Worm (Caenorhabditis elegans) whole organism, late embryonic: ENCODE results near the gene srxa-1.

ENCODE experiments used
- C08G9.2 ChIP-seq: sonication (generic microtip); optimal IDR thresholded peaks from 2 replicates; lab custom pipeline; 2016; ENCODE audit warnings: mild to moderate bottlenecking, missing genetic modification characterization, moderate library complexity, missing compliant biosample characterization
- C38D4.7 ChIP-seq: fragments of 200-800 bp; sonication (Bioruptor generic); optimal IDR thresholded peaks from 2 replicates; lab custom pipeline; 2018; ENCODE audit warnings: mild to moderate bottlenecking, missing genetic modification characterization, moderate library complexity, missing compliant biosample characterization
- K02D7.2 ChIP-seq: sonication (generic microtip); optimal IDR thresholded peaks from 2 replicates; lab custom pipeline; 2017; ENCODE audit warnings: mild to moderate bottlenecking, missing genetic modification characterization, missing compliant biosample characterization
- K09A11.1 ChIP-seq: sonication (generic microtip); optimal IDR thresholded peaks from 2 replicates; lab custom pipeline; 2017; ENCODE audit warnings: antibody characterized with exemption, mild to moderate bottlenecking, missing genetic modification characterization, missing compliant biosample characterization; ENCODE audit not compliant: insufficient read depth
- ahr-1 ChIP-seq: sonication (generic microtip); optimal IDR thresholded peaks from 2 replicates; lab custom pipeline; 2016; ENCODE audit warnings: missing genetic modification characterization, missing compliant biosample characterization
- ceh-18 ChIP-seq: sonication (generic microtip); optimal IDR thresholded peaks from 2 replicates; lab custom pipeline; 2016; ENCODE audit warnings: missing genetic modification characterization, missing compliant biosample characterization
- ceh-2 ChIP-seq: sonication (generic microtip); optimal IDR thresholded peaks from 2 replicates; lab custom pipeline; 2016; ENCODE audit warnings: missing genotype, missing genetic modification characterization, missing compliant biosample characterization
- ceh-24 ChIP-seq: sonication (generic microtip); optimal IDR thresholded peaks from 2 replicates; lab custom pipeline; 2016; ENCODE audit warnings: mild to moderate bottlenecking, missing genetic modification characterization, missing compliant biosample characterization
- ceh-31 ChIP-seq: sonication (generic microtip); optimal IDR thresholded peaks from 2 replicates; lab custom pipeline; 2016; ENCODE audit warnings: missing genetic modification characterization, missing compliant biosample characterization
- ceh-34 ChIP-seq: sonication (generic microtip); optimal IDR thresholded peaks from 2 replicates; lab custom pipeline; 2016; ENCODE audit warnings: mild to moderate bottlenecking, missing genetic modification characterization, missing compliant biosample characterization
- ceh-45 ChIP-seq: fragments of 200-800 bp; sonication (Bioruptor generic); IDR thresholded peaks from 2 replicates; pipeline ENCODE4 v1.3.6; 2022; ENCODE audit warnings: missing genetic modification reagents, missing genetic modification characterization, missing compliant biosample characterization
- ceh-48 ChIP-seq: sonication (generic microtip); optimal IDR thresholded peaks from 2 replicates; lab custom pipeline; 2016; ENCODE audit warnings: missing genetic modification characterization, inconsistent platforms, missing compliant biosample characterization
- ceh-9 ChIP-seq: sonication (generic microtip); optimal IDR thresholded peaks from 2 replicates; lab custom pipeline; 2016; ENCODE audit warnings: mild to moderate bottlenecking, missing genetic modification characterization, inconsistent platforms, missing compliant biosample characterization
- che-1 ChIP-seq: sonication (generic microtip); optimal IDR thresholded peaks from 2 replicates; lab custom pipeline; 2016; ENCODE audit warnings: mild to moderate bottlenecking, missing genetic modification characterization, missing compliant biosample characterization
- dmd-4 ChIP-seq: sonication (generic microtip); optimal IDR thresholded peaks from 2 replicates; lab custom pipeline; 2016; ENCODE audit warnings: borderline replicate concordance, missing genetic modification characterization, missing compliant biosample characterization
- elt-2 ChIP-seq: sonication (generic microtip); optimal IDR thresholded peaks from 2 replicates; lab custom pipeline; 2016; ENCODE audit warnings: missing genetic modification reagents, missing genetic modification characterization, missing compliant biosample characterization
- eyg-1 ChIP-seq: sonication (generic microtip); optimal IDR thresholded peaks from 2 replicates; lab custom pipeline; 2016; ENCODE audit warnings: missing genotype, missing genetic modification characterization, missing compliant biosample characterization
- hlh-13 ChIP-seq: fragments of 200-800 bp; sonication (Bioruptor generic); optimal IDR thresholded peaks from 2 replicates; lab custom pipeline; 2018; ENCODE audit warnings: mild to moderate bottlenecking, missing genetic modification characterization, missing compliant biosample characterization
- hlh-6 ChIP-seq: sonication (generic microtip); optimal IDR thresholded peaks from 2 replicates; lab custom pipeline; 2016; ENCODE audit warnings: missing genotype, missing genetic modification characterization, missing compliant biosample characterization
- hlh-8 ChIP-seq: sonication (generic microtip); optimal IDR thresholded peaks from 2 replicates; lab custom pipeline; 2016; ENCODE audit warnings: missing genotype, missing genetic modification characterization, missing compliant biosample characterization
- lim-6 ChIP-seq: sonication (generic microtip); optimal IDR thresholded peaks from 2 replicates; lab custom pipeline; 2016; ENCODE audit warnings: missing genetic modification characterization, missing compliant biosample characterization
- mec-3 ChIP-seq: sonication (generic microtip); optimal IDR thresholded peaks from 2 replicates; lab custom pipeline; 2016; ENCODE audit warnings: borderline replicate concordance, missing genetic modification characterization, missing compliant biosample characterization
- nfya-1 ChIP-seq: sonication (generic microtip); optimal IDR thresholded peaks from 2 replicates; lab custom pipeline; 2017; ENCODE audit warnings: missing genetic modification characterization, mild to moderate bottlenecking, missing compliant biosample characterization, antibody characterized with exemption, moderate library complexity
- nhr-11 ChIP-seq: fragments of 150-350 bp; optimal IDR thresholded peaks from 2 replicates; lab custom pipeline; 2014; ENCODE audit warnings: missing biosample characterization, missing genetic modification characterization
- odd-2 ChIP-seq: sonication (generic microtip); optimal IDR thresholded peaks from 2 replicates; lab custom pipeline; 2017; ENCODE audit warnings: antibody characterized with exemption, mild to moderate bottlenecking, missing genetic modification characterization, missing compliant biosample characterization
- pqm-1 ChIP-seq: sonication (generic microtip); optimal IDR thresholded peaks from 2 replicates; lab custom pipeline; 2016; ENCODE audit warnings: missing genetic modification characterization, missing compliant biosample characterization
- pros-1 ChIP-seq: fragments of 150-350 bp; optimal IDR thresholded peaks from 2 replicates; lab custom pipeline; 2014; ENCODE audit warnings: missing biosample characterization, missing genetic modification reagents, missing genetic modification characterization
- ref-2 ChIP-seq: sonication (generic microtip); optimal IDR thresholded peaks from 2 replicates; lab custom pipeline; 2016; ENCODE audit warnings: missing genetic modification characterization, missing compliant biosample characterization
- rnt-1 ChIP-seq: sonication (generic microtip); optimal IDR thresholded peaks from 2 replicates; lab custom pipeline; 2016; ENCODE audit warnings: missing genetic modification characterization, missing compliant biosample characterization
- sox-2 ChIP-seq: fragments of 200-800 bp; sonication (Bioruptor generic); IDR thresholded peaks from 2 replicates; pipeline ENCODE4 v1.3.6; 2022; ENCODE audit warnings: missing genetic modification reagents, missing genetic modification characterization, missing compliant biosample characterization
- sox-4 ChIP-seq: sonication (generic microtip); optimal IDR thresholded peaks from 2 replicates; lab custom pipeline; 2017; ENCODE audit warnings: mild to moderate bottlenecking, missing genetic modification characterization, inconsistent platforms, missing compliant biosample characterization
- syd-9 ChIP-seq: sonication (generic microtip); optimal IDR thresholded peaks from 2 replicates; lab custom pipeline; 2016; ENCODE audit warnings: mild to moderate bottlenecking, missing genetic modification characterization, moderate library complexity, missing compliant biosample characterization
- tbx-2 ChIP-seq: sonication (generic microtip); optimal IDR thresholded peaks from 2 replicates; lab custom pipeline; 2016; ENCODE audit warnings: missing genetic modification characterization, missing compliant biosample characterization
- tbx-7 ChIP-seq: sonication (generic microtip); optimal IDR thresholded peaks from 2 replicates; lab custom pipeline; 2016; ENCODE audit warnings: missing genotype, missing genetic modification characterization, missing compliant biosample characterization
- ttx-3 ChIP-seq: sonication (generic microtip); optimal IDR thresholded peaks from 2 replicates; lab custom pipeline; 2016; ENCODE audit warnings: missing genetic modification reagents, missing genetic modification characterization, missing compliant biosample characterization
- unc-42 ChIP-seq: sonication (generic microtip); optimal IDR thresholded peaks from 2 replicates; lab custom pipeline; 2016; ENCODE audit warnings: missing genotype, missing genetic modification characterization, missing compliant biosample characterization
- unc-55 ChIP-seq: sonication (generic microtip); optimal IDR thresholded peaks from 2 replicates; lab custom pipeline; 2017; ENCODE audit warnings: missing biosample characterization, missing genetic modification reagents, missing genetic modification characterization
- unc-86 ChIP-seq: sonication (generic microtip); optimal IDR thresholded peaks from 2 replicates; lab custom pipeline; 2016; ENCODE audit warnings: missing genetic modification characterization, missing compliant biosample characterization

The srxa-1 gene

ce11 chrV:20781346-20781952 lies 49.6 kb downstream of the srxa-1 start:
- no peak for TF ChIP-seq ttx-3 (tag; lab: Kevin White, UChicago)
- no peak for TF ChIP-seq hlh-13 (GFP tag; lab: Kevin White, UChicago)
- TF ChIP-seq eyg-1 (tag; lab: Kevin White, UChicago) = no peak
- TF ChIP-seq sox-2 = no peak
- TF ChIP-seq lim-6 (tag; lab: Kevin White, UChicago) = no peak
- no peak for TF ChIP-seq nhr-11 (tag; lab: Kevin White, UChicago)
- TF ChIP-seq che-1 = no peak
- TF ChIP-seq ceh-2 (tag; lab: Kevin White, UChicago) = no peak
- no peak for TF ChIP-seq C08G9.2
- TF ChIP-seq C38D4.7 (GFP tag; lab: Kevin White, UChicago) = no peak
- TF ChIP-seq pqm-1 (tag; lab: Kevin White, UChicago) = no peak
- no peak for TF ChIP-seq ceh-45 (GFP tag; lab: Robert Waterston, UW)

- TF ChIP-seq syd-9 (no peak), pros-1 (no peak), hlh-8 (tag; lab: Kevin White, UChicago) (no peak), elt-2 (tag; lab: Kevin White, UChicago) (no peak), ceh-24 (tag; lab: Kevin White, UChicago) (no peak), ceh-31 (tag; lab: Kevin White, UChicago) (peak; percentile 53), ceh-34 (no peak), K02D7.2 (tag; lab: Kevin White, UChicago) (no peak), dmd-4 (tag; lab: Kevin White, UChicago) (no peak), ceh-48 (no peak), ahr-1 (tag; lab: Kevin White, UChicago) (no peak), che-1 (no peak), tbx-7 (tag; lab: Kevin White, UChicago) (no peak), rnt-1 (tag; lab: Kevin White, UChicago) (no peak), ceh-9 (tag; lab: Kevin White, UChicago) (no peak), nfya-1 (peak; percentile 48), unc-86 (tag; lab: Kevin White, UChicago) (no peak), unc-55 (GFP tag; lab: Kevin White, UChicago) (no peak), ttx-3 (tag; lab: Kevin White, UChicago) (no peak), sox-4 (no peak), ceh-18 (tag; lab: Kevin White, UChicago) (peak; percentile 20), odd-2 (tag; lab: Kevin White, UChicago) (no peak), K09A11.1 (tag; lab: Kevin White, UChicago) (peak; percentile 21), ref-2 (tag; lab: Kevin White, UChicago) (no peak), sox-2 (no peak), mec-3 (tag; lab: Kevin White, UChicago) (no peak), tbx-2 (tag; lab: Kevin White, UChicago) (peak; percentile 2), hlh-6 (tag; lab: Kevin White, UChicago) (no peak), unc-42 (tag; lab: Kevin White, UChicago) (peak; percentile 99), C08G9.2 (no peak)
Observed at ce11 chrV:20782188-20782587, 50.3 kb downstream of the srxa-1 start.
